Worm (Caenorhabditis elegans) whole organism, L1 larva: ENCODE measurements around the gene syd-1.

Experiments used
- ama-1 ChIP-seq: fragments of 150-350 bp; optimal IDR thresholded peaks from 2 replicates; lab custom pipeline; 2014
- ces-1 ChIP-seq: fragments of 150-350 bp; optimal IDR thresholded peaks from 2 replicates; lab custom pipeline; 2014; ENCODE audit warnings: missing biosample characterization, missing genetic modification reagents, missing genetic modification characterization
- nhr-12 ChIP-seq: sonication (generic microtip); optimal IDR thresholded peaks from 2 replicates; lab custom pipeline; 2017; ENCODE audit warnings: missing biosample characterization, missing genetic modification characterization
- unc-62 ChIP-seq: fragments of 150-350 bp; optimal IDR thresholded peaks from 2 replicates; lab custom pipeline; 2014; ENCODE audit warnings: missing biosample characterization, missing genetic modification reagents, missing genetic modification characterization
- unc-86 ChIP-seq: sonication (generic microtip); optimal IDR thresholded peaks from 2 replicates; lab custom pipeline; 2016; ENCODE audit warnings: missing genetic modification characterization, missing compliant biosample characterization

DNA sequence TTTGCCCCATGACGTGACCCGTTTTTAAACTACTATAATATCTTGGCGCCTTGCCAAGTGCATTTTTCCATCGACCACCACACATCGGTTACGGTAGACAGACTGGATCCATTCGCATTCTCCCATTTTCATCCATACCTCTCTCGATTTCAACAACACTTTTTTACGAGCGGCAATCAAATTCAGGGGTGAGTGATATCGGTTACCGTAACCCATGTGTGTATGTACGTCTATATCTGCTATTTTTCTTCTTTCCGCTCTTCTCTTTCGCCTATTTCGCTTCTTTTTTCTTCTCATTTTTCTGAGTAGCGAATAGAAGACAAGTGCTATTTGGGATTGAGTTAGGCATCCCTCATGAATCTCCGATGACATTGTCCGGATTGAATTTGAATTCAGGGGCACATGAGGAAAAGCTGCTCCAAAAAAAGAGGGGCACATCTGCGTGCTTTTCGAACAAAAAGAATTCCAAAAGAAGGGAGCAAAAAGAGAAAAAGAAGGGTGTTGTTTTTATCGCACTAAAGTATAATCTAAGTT, 37.0 kb upstream of the syd-1 start:
- TF ChIP-seq nhr-12 (tag; lab: Kevin White, UChicago) (no peak), unc-86 (no peak), unc-62 (GFP tag; lab: Kevin White, UChicago) (no peak), ces-1 (GFP tag; lab: Kevin White, UChicago) (no peak), ama-1 (no peak)
